Worm (Caenorhabditis elegans) whole organism, young adult: Measurements from ENCODE around the gene T05C3.6.

ENCODE experiments used
- D2030.7 ChIP-seq: fragments of 200-800 bp; sonication (Bioruptor generic); IDR thresholded peaks from 2 replicates; pipeline ENCODE4 v1.3.6; 2022; ENCODE audit warnings: missing genetic modification reagents, missing genetic modification characterization, missing compliant biosample characterization
- F10E7.11 ChIP-seq: sonication (generic microtip); optimal IDR thresholded peaks from 2 replicates; lab custom pipeline; 2017; ENCODE audit warnings: mild to moderate bottlenecking, missing genetic modification characterization, moderate library complexity, missing compliant biosample characterization
- F22D6.2 ChIP-seq: sonication (generic microtip); optimal IDR thresholded peaks from 2 replicates; lab custom pipeline; 2016; ENCODE audit warnings: mild to moderate bottlenecking, missing genetic modification characterization, missing compliant biosample characterization
- F23B12.7 ChIP-seq: sonication (generic microtip); optimal IDR thresholded peaks from 2 replicates; lab custom pipeline; 2017; ENCODE audit warnings: missing genetic modification characterization, mild to moderate bottlenecking, missing compliant biosample characterization, antibody characterized with exemption, moderate library complexity; ENCODE audit not compliant: insufficient read depth
- F33H1.4 ChIP-seq: fragments of 200-800 bp; sonication (Bioruptor generic); IDR thresholded peaks from 2 replicates; pipeline ENCODE4 v1.3.6; 2022; ENCODE audit warnings: missing genetic modification reagents, missing genetic modification characterization, missing compliant biosample characterization
- F49E8.2 ChIP-seq: sonication (generic microtip); optimal IDR thresholded peaks from 3 replicates; lab custom pipeline; 2017; ENCODE audit warnings: missing genetic modification characterization, mild to moderate bottlenecking, missing compliant biosample characterization, antibody characterized with exemption, moderate library complexity; ENCODE audit not compliant: insufficient read depth
- Y56A3A.18 ChIP-seq: fragments of 200-800 bp; sonication (Bioruptor generic); IDR thresholded peaks from 2 replicates; pipeline ENCODE4 v1.3.6; 2022; ENCODE audit warnings: missing genetic modification reagents, missing genetic modification characterization, missing compliant biosample characterization
- Y95B8A.8 ChIP-seq: fragments of 200-800 bp; sonication (Bioruptor generic); IDR thresholded peaks from 2 replicates; pipeline ENCODE4 v1.3.6; 2022; ENCODE audit warnings: missing genetic modification reagents, missing genetic modification characterization, missing compliant biosample characterization
- aptf-2 ChIP-seq: fragments of 200-800 bp; sonication (Bioruptor generic); conservative IDR thresholded peaks from 2 replicates; pipeline ENCODE4 v1.3.6; 2022; ENCODE audit warnings: missing genetic modification reagents, missing genetic modification characterization, missing compliant biosample characterization
- attf-3 ChIP-seq: fragments of 200-800 bp; sonication (Bioruptor generic); conservative IDR thresholded peaks from 2 replicates; pipeline ENCODE4 v1.3.6; 2022; ENCODE audit warnings: missing genetic modification reagents, missing genetic modification characterization, missing compliant biosample characterization
- attf-6 ChIP-seq: fragments of 200-800 bp; sonication (Bioruptor generic); IDR thresholded peaks from 2 replicates; pipeline ENCODE4 v1.3.6; 2022; ENCODE audit warnings: missing genetic modification reagents, missing genetic modification characterization, missing compliant biosample characterization
- bed-1 ChIP-seq: fragments of 200-800 bp; sonication (Bioruptor generic); IDR thresholded peaks from 2 replicates; pipeline ENCODE4 v1.3.6; 2022; ENCODE audit warnings: missing genetic modification reagents, missing genetic modification characterization, missing compliant biosample characterization
- bed-2 ChIP-seq: fragments of 200-800 bp; sonication (Bioruptor generic); IDR thresholded peaks from 2 replicates; pipeline ENCODE4 v1.3.6; 2022; ENCODE audit warnings: missing genetic modification reagents, missing genetic modification characterization, missing compliant biosample characterization
- ceh-100 ChIP-seq: fragments of 200-800 bp; sonication (Bioruptor generic); IDR thresholded peaks from 2 replicates; pipeline ENCODE4 v1.3.6; 2022; ENCODE audit warnings: missing genetic modification reagents, missing genetic modification characterization, missing compliant biosample characterization
- ceh-79 ChIP-seq: sonication (generic microtip); optimal IDR thresholded peaks from 2 replicates; lab custom pipeline; 2017; ENCODE audit warnings: mild to moderate bottlenecking, missing genetic modification characterization, missing compliant biosample characterization
- ceh-91 ChIP-seq: fragments of 200-800 bp; sonication (Bioruptor generic); IDR thresholded peaks from 2 replicates; pipeline ENCODE4 v1.3.6; 2022; ENCODE audit warnings: missing genetic modification reagents, missing genetic modification characterization, missing compliant biosample characterization
- dpl-1 ChIP-seq: fragments of 150-350 bp; optimal IDR thresholded peaks from 2 replicates; lab custom pipeline; 2014; ENCODE audit warnings: missing biosample characterization, missing genetic modification reagents, missing genetic modification characterization
- efl-1 ChIP-seq: fragments of 150-350 bp; optimal IDR thresholded peaks from 2 replicates; lab custom pipeline; 2014; ENCODE audit warnings: missing biosample characterization, missing genetic modification reagents, missing genetic modification characterization
- gei-17 ChIP-seq: fragments of 200-800 bp; sonication (Bioruptor generic); optimal IDR thresholded peaks from 2 replicates; lab custom pipeline; 2018; ENCODE audit warnings: mild to moderate bottlenecking, missing genetic modification characterization, missing compliant biosample characterization
- hrde-1 ChIP-seq: sonication (generic microtip); optimal IDR thresholded peaks from 2 replicates; lab custom pipeline; 2016; ENCODE audit warnings: missing genetic modification characterization, mild to moderate bottlenecking, missing compliant biosample characterization, moderate library complexity, missing genotype, missing genetic modification reagents, borderline replicate concordance
- hsf-1 ChIP-seq: fragments of 200-800 bp; sonication (Bioruptor generic); IDR thresholded peaks from 2 replicates; pipeline ENCODE4 v1.3.6; 2022; ENCODE audit warnings: missing genetic modification reagents, missing genetic modification characterization, missing compliant biosample characterization
- let-607 ChIP-seq, 2 experiments: fragments of 200-800 bp in 1 of 2; sonication (Bioruptor generic) in 1 of 2; sonication (generic microtip) in 1 of 2; optimal IDR thresholded peaks; 2 replicates each; lab custom pipeline; 2016 to 2018; ENCODE audit warnings: mild to moderate bottlenecking in 2 of 2, missing compliant biosample characterization in 2 of 2, missing genetic modification characterization in 2 of 2, moderate library complexity in 2 of 2, missing genotype in 1 of 2
- lin-54 ChIP-seq: fragments of 200-800 bp; sonication (Bioruptor generic); optimal IDR thresholded peaks from 2 replicates; lab custom pipeline; 2018; ENCODE audit warnings: mild to moderate bottlenecking, missing genetic modification characterization, missing compliant biosample characterization
- lsy-27 ChIP-seq: sonication (generic microtip); optimal IDR thresholded peaks from 2 replicates; lab custom pipeline; 2017; ENCODE audit warnings: missing genetic modification characterization, mild to moderate bottlenecking, missing compliant biosample characterization, antibody characterized with exemption, missing genotype, borderline replicate concordance; ENCODE audit not compliant: insufficient read depth
- madf-6 ChIP-seq: fragments of 200-800 bp; sonication (Bioruptor generic); IDR thresholded peaks from 2 replicates; pipeline ENCODE4 v1.3.6; 2022; ENCODE audit warnings: missing genetic modification reagents, missing genetic modification characterization, missing compliant biosample characterization
- mcd-1 ChIP-seq: fragments of 200-800 bp; sonication (Bioruptor generic); IDR thresholded peaks from 2 replicates; pipeline ENCODE4 v1.3.6; 2022; ENCODE audit warnings: missing genetic modification reagents, missing genetic modification characterization, missing compliant biosample characterization
- nfya-1 ChIP-seq: sonication (generic microtip); optimal IDR thresholded peaks from 2 replicates; lab custom pipeline; 2017; ENCODE audit warnings: antibody characterized with exemption, missing compliant biosample characterization, missing genetic modification characterization, borderline replicate concordance; ENCODE audit not compliant: insufficient read depth
- nhr-120 ChIP-seq: fragments of 200-800 bp; sonication (Bioruptor generic); IDR thresholded peaks from 2 replicates; pipeline ENCODE4 v1.3.6; 2022; ENCODE audit warnings: missing genetic modification characterization, missing compliant biosample characterization
- rcor-1 ChIP-seq: fragments of 200-800 bp; sonication (Bioruptor generic); IDR thresholded peaks from 2 replicates; pipeline ENCODE4 v1.3.6; 2022; ENCODE audit warnings: missing genetic modification reagents, missing genetic modification characterization, missing compliant biosample characterization
- rec-8 ChIP-seq, 2 experiments: sonication (generic microtip); optimal IDR thresholded peaks; 2 replicates each; lab custom pipeline; 2016; ENCODE audit warnings: mild to moderate bottlenecking in 2 of 2, missing genetic modification characterization in 2 of 2, missing genetic modification reagents in 2 of 2, missing genotype in 2 of 2, missing biosample characterization in 1 of 2, missing compliant biosample characterization in 1 of 2, moderate library complexity in 1 of 2
- rpc-1 ChIP-seq, 2 experiments: fragments of 150-350 bp in 1 of 2; sonication (generic microtip) in 1 of 2; optimal IDR thresholded peaks; 2 replicates each; lab custom pipeline; 2014 to 2018; ENCODE audit warnings: missing biosample characterization in 1 of 2, missing genetic modification characterization in 1 of 2, missing genetic modification reagents in 1 of 2, missing genotype in 1 of 2
- snpc-3.4 ChIP-seq: sonication (generic microtip); optimal IDR thresholded peaks from 2 replicates; lab custom pipeline; 2017; ENCODE audit warnings: missing genetic modification characterization, mild to moderate bottlenecking, missing compliant biosample characterization, antibody characterized with exemption, moderate library complexity, missing genotype, missing genetic modification reagents
- snpc-4 ChIP-seq, 5 experiments: fragments of 150-350 bp in 1 of 5; sonication (generic microtip) in 4 of 5; optimal IDR thresholded peaks; 2 replicates each; lab custom pipeline; 2014 to 2018; ENCODE audit warnings: missing genetic modification characterization in 5 of 5, missing biosample characterization in 3 of 5, antibody characterized with exemption in 2 of 5, mild to moderate bottlenecking in 2 of 5, missing compliant biosample characterization in 2 of 5, missing genotype in 2 of 5, moderate library complexity in 2 of 5, missing genetic modification reagents in 1 of 5
- somi-1 ChIP-seq: fragments of 200-800 bp; sonication (Bioruptor generic); optimal IDR thresholded peaks from 2 replicates; lab custom pipeline; 2018; ENCODE audit warnings: mild to moderate bottlenecking, missing genetic modification characterization, missing compliant biosample characterization
- unc-130 ChIP-seq: sonication (generic microtip); optimal IDR thresholded peaks from 2 replicates; lab custom pipeline; 2016; ENCODE audit warnings: missing genetic modification reagents, missing genetic modification characterization, missing compliant biosample characterization
- zfh-2 ChIP-seq: fragments of 200-800 bp; sonication (Bioruptor generic); conservative IDR thresholded peaks from 2 replicates; pipeline ENCODE4 v1.3.6; 2022; ENCODE audit warnings: missing genetic modification reagents, missing genetic modification characterization, missing compliant biosample characterization
- zim-3 ChIP-seq: sonication (generic microtip); optimal IDR thresholded peaks from 2 replicates; lab custom pipeline; 2017; ENCODE audit warnings: mild to moderate bottlenecking, missing genetic modification characterization, moderate library complexity, missing compliant biosample characterization
- ztf-26 ChIP-seq: sonication (generic microtip); optimal IDR thresholded peaks from 2 replicates; lab custom pipeline; 2017; ENCODE audit warnings: missing genetic modification characterization, missing compliant biosample characterization

T05C3.6 gene

ce11 chrV:5502701-5503100 is 12.5 kb downstream of the T05C3.6 start (continued):
- TF ChIP-seq let-607 (tag; optimal IDR thresholded peaks at IDR 0.05; lab: Kevin White, UChicago) (peak in 1 of 2 experiments; percentile 28), F23B12.7 (tag; lab: Kevin White, UChicago) (no peak), zfh-2 (GFP tag; lab: Robert Waterston, UW) (no peak), ztf-26 (tag; lab: Kevin White, UChicago) (peak; percentile 31), bed-2 (no peak), attf-6 (GFP tag; lab: Robert Waterston, UW) (peak; percentile 40; the same call in 1 of the 2 replicates), hsf-1 (GFP tag; lab: Robert Waterston, UW) (peak; percentile 61; the same call in 1 of the 2 replicates), F33H1.4 (0 out of 2 replicates have a peak, but pooled peaks have one; percentile 16), Y56A3A.18 (GFP tag; lab: Robert Waterston, UW) (peak; percentile 36; the same call in 1 of the 2 replicates), unc-130 (no peak), snpc-3.4 (tag; lab: Kevin White, UChicago) (peak; percentile 10), hrde-1 (tag; lab: Kevin White, UChicago) (no peak), ceh-100 (GFP tag; lab: Robert Waterston, UW) (no peak), F10E7.11 (tag; lab: Kevin White, UChicago) (no peak), dpl-1 (GFP tag; lab: Kevin White, UChicago) (no peak), madf-6 (GFP tag; lab: Robert Waterston, UW) (peak; percentile 43; the same call in 1 of the 2 replicates), rpc-1 (optimal IDR thresholded peaks at IDR 0.05; lab: Kevin White, UChicago) (no peak), rpc-1 (tag; optimal IDR thresholded peaks at IDR 0.05; lab: Kevin White, UChicago) (no peak), rec-8 (tag; optimal IDR thresholded peaks at IDR 0.05; lab: Kevin White, UChicago) (no peak), bed-1 (GFP tag; lab: Robert Waterston, UW) (no peak), gei-17 (GFP tag; lab: Kevin White, UChicago) (no peak), rcor-1 (GFP tag; lab: Robert Waterston, UW) (no peak), ceh-79 (tag; lab: Kevin White, UChicago) (peak; percentile 29), F49E8.2 (no peak), efl-1 (GFP tag; lab: Kevin White, UChicago) (no peak), somi-1 (no peak), lin-54 (GFP tag; lab: Kevin White, UChicago) (peak; percentile 35), zim-3 (no peak), snpc-4 (GFP tag; optimal IDR thresholded peaks at IDR 0.05; lab: Kevin White, UChicago) (no peak), snpc-4 (tag; optimal IDR thresholded peaks at IDR 0.05; lab: Kevin White, UChicago) (peak in 1 of 4 experiments; percentile 15), aptf-2 (GFP tag; lab: Robert Waterston, UW) (no peak), F22D6.2 (tag; lab: Kevin White, UChicago) (no peak), ceh-91 (no peak), Y95B8A.8 (0 out of 2 replicates have a peak, but pooled peaks have one; percentile 58), D2030.7 (no peak), mcd-1 (GFP tag; lab: Robert Waterston, UW) (0 out of 2 replicates have a peak, but pooled peaks have one; percentile 4), attf-3 (no peak), lsy-27 (tag; lab: Kevin White, UChicago) (no peak), nfya-1 (no peak), nhr-120 (GFP tag; lab: Robert Waterston, UW) (no peak)
- TF ChIP-seq, all 124 proteins: peak for 28
